Worm (Caenorhabditis elegans) whole organism, L4/young adult: ENCODE measurements around the gene ZK105.6.

ENCODE experiments used
- W03F9.2 ChIP-seq: fragments of 150-350 bp; optimal IDR thresholded peaks from 2 replicates; lab custom pipeline; 2014; ENCODE audit warnings: missing biosample characterization, missing genetic modification characterization
- him-1 ChIP-seq: sonication (generic microtip); optimal IDR thresholded peaks from 2 replicates; lab custom pipeline; 2016; ENCODE audit warnings: missing genotype, missing genetic modification reagents, missing genetic modification characterization, missing compliant biosample characterization

DNA sequence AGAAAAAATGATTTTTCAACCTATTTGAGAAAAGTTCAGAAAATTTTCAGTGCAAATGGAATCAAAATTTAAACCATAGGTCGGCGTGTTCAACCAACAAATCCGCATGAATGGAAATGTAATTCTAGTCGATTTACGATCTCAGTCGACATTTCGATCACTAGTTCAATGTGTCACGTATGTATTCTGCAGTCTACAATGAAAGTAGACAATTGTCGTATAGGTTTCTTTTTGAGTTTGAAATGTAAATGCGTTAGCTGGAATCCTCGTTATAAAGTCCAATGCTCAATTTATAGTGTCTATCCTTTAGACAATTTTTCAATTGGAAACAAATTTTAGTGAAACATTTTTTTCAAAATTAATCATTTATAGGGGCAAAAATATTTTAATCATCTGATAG is 7.8 kb downstream of the ZK105.6 start, which contains the start of gene ZK105.12:
- TF ChIP-seq W03F9.2 (tag; lab: Kevin White, UChicago) (no peak), him-1 (tag; lab: Kevin White, UChicago) (no peak)
